Worm (Caenorhabditis elegans): ENCODE data around the gene gsp-1.

The gsp-1 gene

ce11 chrV:10672601-10673000 is 9.6 kb upstream of the gsp-1 start:
- no peak for TF ChIP-seq ets-7 (tag; optimal IDR thresholded peaks at IDR 0.05)
- no peak for TF ChIP-seq tra-4 (tag; optimal IDR thresholded peaks at IDR 0.05)
- no peak for TF ChIP-seq tbx-37 (GFP tag; conservative IDR thresholded peaks at IDR 0.05)
- no peak for TF ChIP-seq hmbx-1 (tag; optimal IDR thresholded peaks at IDR 0.05)
- TF ChIP-seq sea-1 (GFP tag; conservative IDR thresholded peaks at IDR 0.05) = no peak
- TF ChIP-seq ceh-36 (tag; optimal IDR thresholded peaks at IDR 0.05) = no peak

- TF ChIP-seq hnd-1 (tag; optimal IDR thresholded peaks at IDR 0.05) = no peak
Observed at ce11 chrV:10675978-10676377, 6.2 kb upstream of the gsp-1 start.

ce11 chrV:10677459-10677858 is 4.8 kb upstream of the gsp-1 start:
- TF ChIP-seq aly-1 (tag; optimal IDR thresholded peaks at IDR 0.05) (no peak), sea-1 (GFP tag; conservative IDR thresholded peaks at IDR 0.05) (no peak)

- TF ChIP-seq tbx-11 (GFP tag; IDR thresholded peaks at IDR 0.05) (no peak), F13C5.2 (tag; optimal IDR thresholded peaks at IDR 0.05) (no peak), tbx-37 (GFP tag; conservative IDR thresholded peaks at IDR 0.05) (no peak), ama-1 (optimal IDR thresholded peaks at IDR 0.05) (no peak), hmbx-1 (tag; optimal IDR thresholded peaks at IDR 0.05) (no peak)
Observed at ce11 chrV:10679080-10679479, 3.1 kb upstream of the gsp-1 start.

ce11 chrV:10679990-10680602 is 2.1 kb upstream of the gsp-1 start:
- TF ChIP-seq hmg-4 (GFP tag; optimal IDR thresholded peaks at IDR 0.05) (no peak), hmbx-1 (tag; optimal IDR thresholded peaks at IDR 0.05) (no peak), B0310.2 (tag; optimal IDR thresholded peaks at IDR 0.05) (no peak), pes-1 (GFP tag; IDR thresholded peaks at IDR 0.05) (no peak), sea-1 (GFP tag; conservative IDR thresholded peaks at IDR 0.05) (no peak), tbx-37 (GFP tag; conservative IDR thresholded peaks at IDR 0.05) (no peak), ceh-36 (tag; optimal IDR thresholded peaks at IDR 0.05) (no peak), flt-1 (GFP tag; IDR thresholded peaks at IDR 0.05) (no peak), F13C5.2 (tag; optimal IDR thresholded peaks at IDR 0.05) (no peak), hnd-1 (tag; optimal IDR thresholded peaks at IDR 0.05) (no peak), scrt-1 (GFP tag; IDR thresholded peaks at IDR 0.05) (no peak), ets-7 (tag; optimal IDR thresholded peaks at IDR 0.05) (no peak), ceh-13 (GFP tag; optimal IDR thresholded peaks at IDR 0.05) (no peak), aly-1 (tag; optimal IDR thresholded peaks at IDR 0.05) (no peak), tbx-11 (GFP tag; IDR thresholded peaks at IDR 0.05) (no peak), tra-4 (tag; optimal IDR thresholded peaks at IDR 0.05) (no peak), ama-1 (optimal IDR thresholded peaks at IDR 0.05) (no peak)

ce11 chrV:10681117-10681959 is 884 bp upstream of the gsp-1 start:
- no peak for TF ChIP-seq sea-1 (GFP tag; conservative IDR thresholded peaks at IDR 0.05)
- no peak for TF ChIP-seq hnd-1 (tag; optimal IDR thresholded peaks at IDR 0.05)

- TF ChIP-seq B0310.2 (tag; optimal IDR thresholded peaks at IDR 0.05) (no peak), ama-1 (optimal IDR thresholded peaks at IDR 0.05) (no peak), F13C5.2 (tag; optimal IDR thresholded peaks at IDR 0.05) (no peak), ceh-13 (GFP tag; optimal IDR thresholded peaks at IDR 0.05) (no peak), tra-4 (tag; optimal IDR thresholded peaks at IDR 0.05) (no peak), aly-1 (tag; optimal IDR thresholded peaks at IDR 0.05) (no peak), hmbx-1 (tag; optimal IDR thresholded peaks at IDR 0.05) (no peak), sea-1 (GFP tag; conservative IDR thresholded peaks at IDR 0.05) (no peak), ets-7 (tag; optimal IDR thresholded peaks at IDR 0.05) (no peak), flt-1 (GFP tag; IDR thresholded peaks at IDR 0.05) (no peak), tbx-37 (GFP tag; conservative IDR thresholded peaks at IDR 0.05) (no peak), scrt-1 (GFP tag; IDR thresholded peaks at IDR 0.05) (no peak), hmg-4 (GFP tag; optimal IDR thresholded peaks at IDR 0.05) (no peak), hnd-1 (tag; optimal IDR thresholded peaks at IDR 0.05) (no peak), pes-1 (GFP tag; IDR thresholded peaks at IDR 0.05) (no peak), tbx-11 (GFP tag; IDR thresholded peaks at IDR 0.05) (no peak), ceh-36 (tag; optimal IDR thresholded peaks at IDR 0.05) (no peak)
Observed at ce11 chrV:10683458-10683857, 1.2 kb downstream of the gsp-1 start.

- TF ChIP-seq ets-7 (tag; optimal IDR thresholded peaks at IDR 0.05) = no peak
- TF ChIP-seq pes-1 (GFP tag; IDR thresholded peaks at IDR 0.05) = no peak
- TF ChIP-seq sea-1 (GFP tag; conservative IDR thresholded peaks at IDR 0.05) = no peak
- no peak for TF ChIP-seq ceh-13 (GFP tag; optimal IDR thresholded peaks at IDR 0.05)
- no peak for TF ChIP-seq scrt-1 (GFP tag; IDR thresholded peaks at IDR 0.05)
- TF ChIP-seq tbx-11 (GFP tag; IDR thresholded peaks at IDR 0.05) = no peak
- TF ChIP-seq flt-1 (GFP tag; IDR thresholded peaks at IDR 0.05) = no peak
- no peak for TF ChIP-seq hmg-4 (GFP tag; optimal IDR thresholded peaks at IDR 0.05)
- TF ChIP-seq hmbx-1 (tag; optimal IDR thresholded peaks at IDR 0.05) = no peak
- no peak for TF ChIP-seq tbx-37 (GFP tag; conservative IDR thresholded peaks at IDR 0.05)
- no peak for TF ChIP-seq ceh-36 (tag; optimal IDR thresholded peaks at IDR 0.05)
- TF ChIP-seq F13C5.2 (tag; optimal IDR thresholded peaks at IDR 0.05) = no peak
- no peak for TF ChIP-seq tra-4 (tag; optimal IDR thresholded peaks at IDR 0.05)
- no peak for TF ChIP-seq hnd-1 (tag; optimal IDR thresholded peaks at IDR 0.05)
- no peak for TF ChIP-seq ama-1 (optimal IDR thresholded peaks at IDR 0.05)
- no peak for TF ChIP-seq aly-1 (tag; optimal IDR thresholded peaks at IDR 0.05)
- no peak for TF ChIP-seq B0310.2 (tag; optimal IDR thresholded peaks at IDR 0.05)
Observed at ce11 chrV:10684748-10685147, 2.5 kb downstream of the gsp-1 start.

Measured in whole organism, early embryonic.